Fruit fly (Drosophila melanogaster) whole organism, embryonic: Measurements from ENCODE around the gene Gr98b.

Experiments
- Adf1 ChIP-seq: fragments of 200-800 bp; sonication (Bioruptor generic); IDR thresholded peaks from 2 replicates; pipeline ENCODE4 v1.3.6; 2022; ENCODE audit warnings: missing biosample characterization, missing genetic modification characterization
- BtbVII ChIP-seq: fragments of 200-800 bp; sonication (Bioruptor generic); optimal IDR thresholded peaks from 3 replicates; lab custom pipeline; 2017; ENCODE audit warnings: missing biosample characterization, mild to moderate bottlenecking, missing genetic modification characterization
- CG1024 ChIP-seq: fragments of 200-800 bp; sonication (Bioruptor generic); IDR thresholded peaks from 2 replicates; pipeline ENCODE4 v1.3.6; 2022; ENCODE audit warnings: missing biosample characterization, missing genetic modification characterization
- CG10267 ChIP-seq: fragments of 200-800 bp; sonication (Bioruptor generic); optimal IDR thresholded peaks from 2 replicates; lab custom pipeline; 2018; ENCODE audit warnings: missing biosample characterization, mild to moderate bottlenecking, missing genetic modification characterization, moderate library complexity
- CG10543 ChIP-seq: fragments of 200-800 bp; sonication (Bioruptor generic); optimal IDR thresholded peaks from 3 replicates; lab custom pipeline; 2017; ENCODE audit warnings: missing biosample characterization, mild to moderate bottlenecking, missing genetic modification characterization, moderate library complexity
- CG12942 ChIP-seq: fragments of 200-800 bp; sonication (Bioruptor generic); optimal IDR thresholded peaks from 3 replicates; lab custom pipeline; 2016; ENCODE audit warnings: missing biosample characterization, missing genetic modification characterization
- CG13624 ChIP-seq: fragments of 200-800 bp; sonication (Bioruptor generic); optimal IDR thresholded peaks from 2 replicates; lab custom pipeline; 2016; ENCODE audit warnings: missing biosample characterization, missing genetic modification characterization
- CG14014 ChIP-seq: fragments of 200-800 bp; sonication (Bioruptor generic); IDR thresholded peaks from 2 replicates; pipeline ENCODE4 v1.3.6; 2022; ENCODE audit warnings: missing biosample characterization, missing genetic modification characterization
- CG14965 ChIP-seq: fragments of 200-800 bp; sonication (Bioruptor generic); optimal IDR thresholded peaks from 2 replicates; lab custom pipeline; 2016; ENCODE audit warnings: missing biosample characterization, missing genetic modification characterization, borderline replicate concordance
- CG15011 ChIP-seq: fragments of 200-800 bp; sonication (Bioruptor generic); optimal IDR thresholded peaks from 3 replicates; lab custom pipeline; 2018; ENCODE audit warnings: missing biosample characterization, mild to moderate bottlenecking, missing genetic modification characterization
- CG15269 ChIP-seq: fragments of 200-800 bp; sonication (Bioruptor generic); optimal IDR thresholded peaks from 2 replicates; lab custom pipeline; 2018; ENCODE audit warnings: missing biosample characterization, mild to moderate bottlenecking, missing genetic modification characterization, moderate library complexity
- CG16815 ChIP-seq: fragments of 200-800 bp; sonication (Bioruptor generic); optimal IDR thresholded peaks from 3 replicates; lab custom pipeline; 2017; ENCODE audit warnings: missing biosample characterization, mild to moderate bottlenecking, missing genetic modification characterization
- CG17912 ChIP-seq: fragments of 200-800 bp; sonication (Bioruptor generic); optimal IDR thresholded peaks from 2 replicates; lab custom pipeline; 2018; ENCODE audit warnings: missing biosample characterization, mild to moderate bottlenecking, missing genetic modification characterization
- CG18599 ChIP-seq: fragments of 200-800 bp; sonication (Bioruptor generic); optimal IDR thresholded peaks from 3 replicates; lab custom pipeline; 2017; ENCODE audit warnings: missing biosample characterization, missing genetic modification characterization, mild to moderate bottlenecking, moderate library complexity, missing genetic modification reagents
- CG3065 ChIP-seq: fragments of 200-800 bp; sonication (Bioruptor generic); optimal IDR thresholded peaks from 2 replicates; lab custom pipeline; 2016; ENCODE audit warnings: missing biosample characterization, missing genetic modification characterization
- CG31365 ChIP-seq: fragments of 200-800 bp; sonication (Bioruptor generic); optimal IDR thresholded peaks from 2 replicates; lab custom pipeline; 2018; ENCODE audit warnings: missing biosample characterization, mild to moderate bottlenecking, missing genetic modification characterization
- CG31441 ChIP-seq: fragments of 200-800 bp; sonication (Bioruptor generic); IDR thresholded peaks from 2 replicates; pipeline ENCODE4 v1.3.6; 2022; ENCODE audit warnings: missing biosample characterization, missing genetic modification characterization
- CG3726 ChIP-seq: fragments of 200-800 bp; sonication (Bioruptor generic); IDR thresholded peaks from 3 replicates; pipeline ENCODE4, ENCODE4 v1.3.6; 2022; ENCODE audit warnings: missing biosample characterization, missing genetic modification characterization
- CG43689 ChIP-seq: fragments of 200-800 bp; sonication (Bioruptor generic); IDR thresholded peaks from 2 replicates; pipeline ENCODE4 v1.3.6; 2022; ENCODE audit warnings: missing biosample characterization, missing genetic modification characterization
- CG6791 ChIP-seq: fragments of 200-800 bp; sonication (Bioruptor generic); IDR thresholded peaks from 3 replicates; pipeline ENCODE4 v1.3.6; 2022; ENCODE audit warnings: missing biosample characterization, missing genetic modification characterization; ENCODE audit not compliant: partially characterized antibody
- CG7357 ChIP-seq: fragments of 200-800 bp; sonication (Bioruptor generic); IDR thresholded peaks from 3 replicates; pipeline ENCODE4 v1.3.6; 2022; ENCODE audit warnings: missing biosample characterization, missing genetic modification characterization
- CG7372 ChIP-seq: fragments of 200-800 bp; sonication (Bioruptor generic); IDR thresholded peaks from 2 replicates; pipeline ENCODE4 v1.3.6; 2022; ENCODE audit warnings: missing biosample characterization, missing genetic modification characterization
- CG7928 ChIP-seq: fragments of 200-800 bp; sonication (Bioruptor generic); optimal IDR thresholded peaks from 2 replicates; lab custom pipeline; 2017; ENCODE audit warnings: missing biosample characterization, mild to moderate bottlenecking, missing genetic modification characterization
- CG8281 ChIP-seq: fragments of 200-800 bp; sonication (Bioruptor generic); optimal IDR thresholded peaks from 2 replicates; lab custom pipeline; 2018; ENCODE audit warnings: missing biosample characterization, mild to moderate bottlenecking, missing genetic modification characterization, moderate library complexity
- CG8478 ChIP-seq: fragments of >200 bp; optimal IDR thresholded peaks from 2 replicates; lab custom pipeline; 2018
- CG9727 ChIP-seq: fragments of 200-800 bp; sonication (Bioruptor generic); optimal IDR thresholded peaks from 3 replicates; lab custom pipeline; 2017; ENCODE audit warnings: missing biosample characterization, mild to moderate bottlenecking, missing genetic modification characterization
- CG9876 ChIP-seq: fragments of 200-800 bp; sonication (Bioruptor generic); optimal IDR thresholded peaks from 2 replicates; lab custom pipeline; 2016; ENCODE audit warnings: missing biosample characterization, missing genetic modification characterization
- Chrac-16 ChIP-seq: fragments of 200-800 bp; sonication (Bioruptor generic); optimal IDR thresholded peaks from 3 replicates; lab custom pipeline; 2016; ENCODE audit warnings: missing biosample characterization, missing genetic modification characterization
- CrebB ChIP-seq: fragments of 200-800 bp; sonication (Bioruptor generic); optimal IDR thresholded peaks from 3 replicates; lab custom pipeline; 2018; ENCODE audit warnings: missing biosample characterization, mild to moderate bottlenecking, missing genetic modification characterization
- D ChIP-seq, 2 experiments: fragments of 200-800 bp in 1 of 2; fragments of >200 bp in 1 of 2; sonication (Bioruptor generic) in 1 of 2; optimal IDR thresholded peaks; 2 replicates in 1 of 2; 3 replicates in 1 of 2; lab custom pipeline; 2017; ENCODE audit warnings: mild to moderate bottlenecking in 1 of 2, missing biosample characterization in 1 of 2, missing genetic modification characterization in 1 of 2, missing genetic modification reagents in 1 of 2
- Dfd ChIP-seq, 2 experiments: fragments of >200 bp; optimal IDR thresholded peaks; 2 replicates each; lab custom pipeline; 2017; ENCODE audit warnings: missing biosample characterization in 2 of 2, missing genetic modification characterization in 2 of 2
- Ets65A ChIP-seq: fragments of 200-800 bp; sonication (Bioruptor generic); peaks from one replicate; lab custom pipeline; 2016; ENCODE audit warnings: missing biosample characterization, missing genetic modification characterization
- HLH3B ChIP-seq: fragments of 200-800 bp; sonication (Bioruptor generic); IDR thresholded peaks from 2 replicates; pipeline ENCODE4 v1.3.6; 2022; ENCODE audit warnings: missing biosample characterization, missing genetic modification characterization
- MESR4 ChIP-seq: fragments of 200-800 bp; sonication (Bioruptor generic); optimal IDR thresholded peaks from 2 replicates; lab custom pipeline; 2018; ENCODE audit warnings: missing biosample characterization, mild to moderate bottlenecking, missing genetic modification characterization, moderate library complexity
- Mrtf ChIP-seq: fragments of 200-800 bp; sonication (Bioruptor generic); IDR thresholded peaks from 3 replicates; pipeline ENCODE4 v1.3.6; 2022; ENCODE audit warnings: missing biosample characterization, missing genetic modification characterization
- Poxn ChIP-seq: fragments of 200-800 bp; sonication (Bioruptor generic); IDR thresholded peaks from 2 replicates; pipeline ENCODE4 v1.3.6; 2022; ENCODE audit warnings: missing biosample characterization, missing genetic modification characterization
- Spps ChIP-seq: fragments of 200-800 bp; sonication (Bioruptor generic); optimal IDR thresholded peaks from 2 replicates; lab custom pipeline; 2018; ENCODE audit warnings: missing biosample characterization, mild to moderate bottlenecking, missing genetic modification characterization
- Trl ChIP-seq, 3 experiments: fragments of >200 bp in 2 of 3; fragments of 200-800 bp in 1 of 3; sonication (Bioruptor generic) in 1 of 3; optimal IDR thresholded peaks; 2 replicates in 1 of 3; 3 replicates in 2 of 3; lab custom pipeline; 2016 to 2017; ENCODE audit warnings: missing biosample characterization in 1 of 3, missing genetic modification characterization in 1 of 3
- ara ChIP-seq: fragments of 200-800 bp; sonication (Bioruptor generic); IDR thresholded peaks from 2 replicates; pipeline ENCODE4 v1.3.6; 2022; ENCODE audit warnings: missing biosample characterization, missing genetic modification characterization
- br ChIP-seq: fragments of >200 bp; optimal IDR thresholded peaks from 2 replicates; lab custom pipeline; 2017
- disco-r ChIP-seq: fragments of 200-800 bp; sonication (Bioruptor generic); optimal IDR thresholded peaks from 2 replicates; lab custom pipeline; 2016; ENCODE audit warnings: missing biosample characterization, missing genetic modification characterization
- dmrt99B ChIP-seq: fragments of 200-800 bp; sonication (Bioruptor generic); optimal IDR thresholded peaks from 2 replicates; lab custom pipeline; 2018; ENCODE audit warnings: missing biosample characterization, mild to moderate bottlenecking, missing genetic modification characterization, moderate library complexity
- fd102C ChIP-seq: fragments of 200-800 bp; sonication (Bioruptor generic); optimal IDR thresholded peaks from 2 replicates; lab custom pipeline; 2018; ENCODE audit warnings: missing biosample characterization, mild to moderate bottlenecking, missing genetic modification characterization, moderate library complexity
- gsb-n ChIP-seq: fragments of 200-800 bp; sonication (Bioruptor generic); optimal IDR thresholded peaks from 3 replicates; lab custom pipeline; 2018; ENCODE audit warnings: missing biosample characterization, mild to moderate bottlenecking, missing genetic modification characterization
- lmd ChIP-seq: fragments of 200-800 bp; sonication (Bioruptor generic); IDR thresholded peaks from 2 replicates; pipeline ENCODE4 v1.3.6; 2022; ENCODE audit warnings: missing biosample characterization, missing genetic modification characterization
- onecut ChIP-seq: fragments of 200-800 bp; sonication (Bioruptor generic); IDR thresholded peaks from 2 replicates; pipeline ENCODE4 v1.3.6; 2022; ENCODE audit warnings: missing biosample characterization, missing genetic modification characterization
- sisA ChIP-seq: fragments of 200-800 bp; sonication (Bioruptor generic); IDR thresholded peaks from 2 replicates; pipeline ENCODE4 v1.3.6; 2022; ENCODE audit warnings: missing biosample characterization, missing genetic modification characterization
- tgo ChIP-seq: fragments of 200-800 bp; sonication (Bioruptor generic); IDR thresholded peaks from 3 replicates; pipeline ENCODE4 v1.3.6; 2022; ENCODE audit warnings: missing biosample characterization, missing genetic modification characterization
- twi ChIP-seq: fragments of 200-800 bp; optimal IDR thresholded peaks from 2 replicates; lab custom pipeline; 2019; ENCODE audit warnings: missing biosample characterization, mild to moderate bottlenecking, missing genetic modification characterization, moderate library complexity
- vvl ChIP-seq: fragments of 200-800 bp; sonication (Bioruptor generic); IDR thresholded peaks from 2 replicates; pipeline ENCODE4 v1.3.6; 2022; ENCODE audit warnings: missing biosample characterization, missing genetic modification characterization
- wor ChIP-seq: fragments of 200-800 bp; sonication (Bioruptor generic); IDR thresholded peaks from 2 replicates; pipeline ENCODE4 v1.3.6; 2022; ENCODE audit warnings: missing biosample characterization, missing genetic modification characterization

Gr98b gene

DNA sequence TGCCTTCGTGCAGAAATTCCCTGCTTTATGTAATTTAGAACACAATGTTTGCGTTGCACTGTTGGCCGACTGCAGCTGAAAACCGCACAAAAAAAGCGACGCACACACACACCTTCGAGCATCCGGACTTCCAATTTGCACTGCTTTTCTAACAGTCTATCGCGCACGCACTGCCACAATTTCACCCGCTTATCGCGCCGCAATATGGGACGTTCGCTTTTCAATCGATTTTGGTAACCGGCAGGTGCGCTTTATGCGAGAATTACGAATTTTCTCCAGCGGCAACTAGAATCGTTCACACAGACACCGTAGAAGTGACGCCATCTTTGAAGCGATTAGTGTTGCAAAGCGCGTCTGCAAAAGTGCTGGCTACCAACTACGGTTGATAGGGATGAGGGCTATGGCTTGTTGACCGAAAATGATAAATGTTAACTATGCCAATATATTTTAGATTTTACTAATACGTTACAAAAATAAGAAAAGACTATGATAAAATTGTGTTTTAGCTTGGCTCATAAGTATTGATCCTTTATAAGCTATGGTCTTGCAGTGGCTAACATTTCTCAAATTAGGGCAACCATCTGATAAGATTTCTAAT, 39.7 kb downstream of the Gr98b start, which contains the start of gene wdb (continued):
- TF ChIP-seq CG1024 (GFP tag; lab: Robert Waterston, UW) = no peak
- TF ChIP-seq CG9727 (GFP tag; lab: Kevin White, UChicago) = no peak
- TF ChIP-seq CG12942 = peak; percentile 36
- no peak for TF ChIP-seq Adf1 (GFP tag; lab: Robert Waterston, UW)
- TF ChIP-seq CG6791 = no peak
- no peak for TF ChIP-seq CG7928 (GFP tag; lab: Kevin White, UChicago)
- peak; percentile 61; the same call in 2 of the 3 replicates for TF ChIP-seq CG7357 (GFP tag; lab: Robert Waterston, UW)
- no peak for TF ChIP-seq Spps (tag; lab: Kevin White, UChicago)
- no peak for TF ChIP-seq CG8478 (lab: Kevin White, UChicago)
- peak; percentile 86 for TF ChIP-seq CG10267
- TF ChIP-seq CG15269 = peak; percentile 65
- TF ChIP-seq BtbVII = no peak
- peak; percentile 14 for TF ChIP-seq CG17912 (GFP tag; lab: Kevin White, UChicago)
- TF ChIP-seq CG7372 (GFP tag; lab: Robert Waterston, UW) = no peak
- no peak for TF ChIP-seq tgo
- TF ChIP-seq CG31441 (GFP tag; lab: Robert Waterston, UW) = no peak
- no peak for TF ChIP-seq CG8281 (tag; lab: Kevin White, UChicago)
- TF ChIP-seq twi (tag; lab: Kevin White, UChicago) = no peak
- no peak for TF ChIP-seq D (optimal IDR thresholded peaks at IDR 0.05; lab: Kevin White, UChicago)
- no peak for TF ChIP-seq D (GFP tag; optimal IDR thresholded peaks at IDR 0.05; lab: Kevin White, UChicago)
- TF ChIP-seq MESR4 (GFP tag; lab: Kevin White, UChicago) = peak; percentile 93
- TF ChIP-seq HLH3B (GFP tag; lab: Robert Waterston, UW) = no peak
- TF ChIP-seq CG15011 (GFP tag; lab: Kevin White, UChicago) = no peak
- no peak for TF ChIP-seq CG14014
- no peak for TF ChIP-seq ara (GFP tag; lab: Robert Waterston, UW)
- TF ChIP-seq CG18599 (GFP tag; lab: Kevin White, UChicago) = peak; percentile 10
- TF ChIP-seq sisA (GFP tag; lab: Robert Waterston, UW) = no peak
- TF ChIP-seq Mrtf (GFP tag; lab: Robert Waterston, UW) = no peak
- TF ChIP-seq Dfd (GFP tag; optimal IDR thresholded peaks at IDR 0.05; lab: Kevin White, UChicago) = no peak
- TF ChIP-seq CG3726 (GFP tag; lab: Robert Waterston, UW) = no peak
- no peak for TF ChIP-seq lmd (GFP tag; lab: Robert Waterston, UW)
- no peak for TF ChIP-seq CG31365 (tag; lab: Kevin White, UChicago)
- TF ChIP-seq CG9876 = peak; percentile 32
- TF ChIP-seq dmrt99B = peak; percentile 38
- peak; percentile 16 for TF ChIP-seq CG16815
- no peak for TF ChIP-seq fd102C (GFP tag; lab: Kevin White, UChicago)
- no peak for TF ChIP-seq disco-r
- TF ChIP-seq Ets65A = peak; percentile 96
- peak; percentile 28 for TF ChIP-seq CG10543 (GFP tag; lab: Kevin White, UChicago)
- TF ChIP-seq wor (GFP tag; lab: Robert Waterston, UW) = no peak
- no peak for TF ChIP-seq br
- no peak for TF ChIP-seq onecut
- TF ChIP-seq Poxn = no peak
- TF ChIP-seq vvl (GFP tag; lab: Robert Waterston, UW) = no peak
- TF ChIP-seq CrebB (tag; lab: Kevin White, UChicago) = no peak
- TF ChIP-seq CG43689 = no peak
- no peak for TF ChIP-seq CG3065 (GFP tag; lab: Kevin White, UChicago)
- peak; percentile 52 for TF ChIP-seq Chrac-16
- TF ChIP-seq CG14965 = no peak
- no peak for TF ChIP-seq Trl (optimal IDR thresholded peaks at IDR 0.05; lab: Kevin White, UChicago)
- TF ChIP-seq Trl (GFP tag; optimal IDR thresholded peaks at IDR 0.05; lab: Kevin White, UChicago) = peak; percentile 50
- peak; percentile 51 for TF ChIP-seq CG13624 (GFP tag; lab: Kevin White, UChicago)
- no peak for TF ChIP-seq gsb-n (tag; lab: Kevin White, UChicago)
